Fruit fly (Drosophila melanogaster) whole organism, embryonic: ENCODE data around the gene CG14631.

Experiments used
- CG10431 ChIP-seq: fragments of 200-800 bp; sonication (Bioruptor generic); optimal IDR thresholded peaks from 3 replicates; lab custom pipeline; 2018; ENCODE audit warnings: missing biosample characterization, mild to moderate bottlenecking, missing genetic modification characterization
- CG10543 ChIP-seq: fragments of 200-800 bp; sonication (Bioruptor generic); optimal IDR thresholded peaks from 3 replicates; lab custom pipeline; 2017; ENCODE audit warnings: missing biosample characterization, mild to moderate bottlenecking, missing genetic modification characterization, moderate library complexity
- CG11560 ChIP-seq: fragments of 200-800 bp; sonication (Bioruptor generic); IDR thresholded peaks from 3 replicates; pipeline ENCODE4 v1.3.6; 2022; ENCODE audit warnings: missing biosample characterization, missing genetic modification characterization
- CG12744 ChIP-seq: fragments of 200-800 bp; sonication (Bioruptor generic); optimal IDR thresholded peaks from 2 replicates; lab custom pipeline; 2016; ENCODE audit warnings: missing biosample characterization, missing genetic modification characterization
- CG14965 ChIP-seq: fragments of 200-800 bp; sonication (Bioruptor generic); optimal IDR thresholded peaks from 2 replicates; lab custom pipeline; 2016; ENCODE audit warnings: missing biosample characterization, missing genetic modification characterization, borderline replicate concordance
- CG1602 ChIP-seq: fragments of 200-800 bp; sonication (Bioruptor generic); optimal IDR thresholded peaks from 3 replicates; lab custom pipeline; 2016; ENCODE audit warnings: missing biosample characterization, missing genetic modification characterization
- CG1832 ChIP-seq: fragments of 200-800 bp; sonication (Bioruptor generic); optimal IDR thresholded peaks from 2 replicates; lab custom pipeline; 2017; ENCODE audit warnings: missing biosample characterization, mild to moderate bottlenecking, missing genetic modification characterization, inconsistent platforms
- CG18599 ChIP-seq: fragments of 200-800 bp; sonication (Bioruptor generic); optimal IDR thresholded peaks from 3 replicates; lab custom pipeline; 2017; ENCODE audit warnings: missing biosample characterization, missing genetic modification characterization, mild to moderate bottlenecking, moderate library complexity, missing genetic modification reagents
- CG2116 ChIP-seq: fragments of 200-800 bp; sonication (Bioruptor generic); optimal IDR thresholded peaks from 3 replicates; lab custom pipeline; 2018; ENCODE audit warnings: missing biosample characterization, mild to moderate bottlenecking, missing genetic modification characterization
- CG2875 ChIP-seq: fragments of 200-800 bp; sonication (Bioruptor generic); optimal IDR thresholded peaks from 2 replicates; lab custom pipeline; 2017; ENCODE audit warnings: missing biosample characterization, mild to moderate bottlenecking, missing genetic modification characterization, missing genetic modification reagents
- CG2889 ChIP-seq: fragments of 200-800 bp; sonication (Bioruptor generic); IDR thresholded peaks from 3 replicates; pipeline ENCODE4 v1.3.6; 2022; ENCODE audit warnings: missing biosample characterization, missing genetic modification characterization
- CG31441 ChIP-seq: fragments of 200-800 bp; sonication (Bioruptor generic); IDR thresholded peaks from 2 replicates; pipeline ENCODE4 v1.3.6; 2022; ENCODE audit warnings: missing biosample characterization, missing genetic modification characterization
- CG34224 ChIP-seq: fragments of 200-800 bp; sonication (Bioruptor generic); IDR thresholded peaks from 3 replicates; pipeline ENCODE4 v1.3.6; 2022; ENCODE audit warnings: missing biosample characterization, missing genetic modification characterization; ENCODE audit not compliant: partially characterized antibody
- CG4730 ChIP-seq: fragments of 200-800 bp; sonication (Bioruptor generic); IDR thresholded peaks from 2 replicates; pipeline ENCODE4 v1.3.6; 2022; ENCODE audit warnings: missing biosample characterization, missing genetic modification characterization
- CG5953 ChIP-seq: fragments of 200-800 bp; sonication (Bioruptor generic); IDR thresholded peaks from 2 replicates; pipeline ENCODE4 v1.3.6; 2022; ENCODE audit warnings: missing biosample characterization, missing genetic modification characterization
- CG6272 ChIP-seq: fragments of 200-800 bp; sonication (Bioruptor generic); IDR thresholded peaks from 2 replicates; pipeline ENCODE4 v1.3.6; 2022; ENCODE audit warnings: missing biosample characterization, missing genetic modification characterization
- CG6683 ChIP-seq: fragments of 200-800 bp; sonication (Bioruptor generic); optimal IDR thresholded peaks from 2 replicates; lab custom pipeline; 2017; ENCODE audit warnings: missing biosample characterization, mild to moderate bottlenecking, missing genetic modification characterization, missing genetic modification reagents
- CG7786 ChIP-seq: fragments of 200-800 bp; sonication (Bioruptor generic); optimal IDR thresholded peaks from 2 replicates; lab custom pipeline; 2016; ENCODE audit warnings: missing biosample characterization, missing genetic modification characterization
- CG7987 ChIP-seq: fragments of 200-800 bp; sonication (Bioruptor generic); optimal IDR thresholded peaks from 2 replicates; lab custom pipeline; 2018; ENCODE audit warnings: missing biosample characterization, mild to moderate bottlenecking, missing genetic modification characterization, moderate library complexity
- CG8924 ChIP-seq: fragments of 200-800 bp; optimal IDR thresholded peaks from 3 replicates; lab custom pipeline; 2019; ENCODE audit warnings: missing biosample characterization, mild to moderate bottlenecking, missing genetic modification characterization, moderate library complexity
- D19B ChIP-seq: fragments of 200-800 bp; sonication (Bioruptor generic); optimal IDR thresholded peaks from 2 replicates; lab custom pipeline; 2017; ENCODE audit warnings: missing biosample characterization, mild to moderate bottlenecking, missing genetic modification characterization
- Dip3 ChIP-seq: fragments of 200-800 bp; sonication (Bioruptor generic); optimal IDR thresholded peaks from 3 replicates; lab custom pipeline; 2016; ENCODE audit warnings: missing biosample characterization, missing genetic modification characterization
- Doc2 ChIP-seq: fragments of 200-800 bp; sonication (Bioruptor generic); IDR thresholded peaks from 2 replicates; pipeline ENCODE4 v1.3.6; 2022; ENCODE audit warnings: missing biosample characterization, missing genetic modification characterization
- Dref ChIP-seq: fragments of 200-800 bp; sonication (Bioruptor generic); IDR thresholded peaks from 2 replicates; pipeline ENCODE4 v1.3.6; 2022; ENCODE audit warnings: missing biosample characterization, missing genetic modification characterization
- ERR ChIP-seq: fragments of 200-800 bp; sonication (Bioruptor generic); optimal IDR thresholded peaks from 2 replicates; lab custom pipeline; 2016; ENCODE audit warnings: missing biosample characterization, missing genetic modification characterization
- HLHmδ ChIP-seq: fragments of 200-800 bp; sonication (Bioruptor generic); optimal IDR thresholded peaks from 2 replicates; lab custom pipeline; 2018; ENCODE audit warnings: missing biosample characterization, mild to moderate bottlenecking, missing genetic modification characterization, moderate library complexity
- Oli ChIP-seq: fragments of 200-800 bp; sonication (Bioruptor generic); optimal IDR thresholded peaks from 2 replicates; lab custom pipeline; 2018; ENCODE audit warnings: missing biosample characterization, mild to moderate bottlenecking, missing genetic modification characterization, moderate library complexity
- Optix ChIP-seq: fragments of 200-800 bp; sonication (Bioruptor generic); IDR thresholded peaks from 3 replicates; pipeline ENCODE4 v1.3.6; 2022; ENCODE audit warnings: missing biosample characterization, missing genetic modification characterization
- PHDP ChIP-seq: fragments of 200-800 bp; sonication (Bioruptor generic); optimal IDR thresholded peaks from 3 replicates; lab custom pipeline; 2018; ENCODE audit warnings: missing biosample characterization, mild to moderate bottlenecking, missing genetic modification characterization, moderate library complexity
- Ravus ChIP-seq: fragments of 200-800 bp; sonication (Bioruptor generic); IDR thresholded peaks from 2 replicates; pipeline ENCODE4 v1.3.6; 2022; ENCODE audit warnings: missing biosample characterization, missing genetic modification characterization
- Six4 ChIP-seq: fragments of 200-800 bp; sonication (Bioruptor generic); optimal IDR thresholded peaks from 2 replicates; lab custom pipeline; 2016; ENCODE audit warnings: missing biosample characterization, missing genetic modification characterization
- ab ChIP-seq: fragments of 200-800 bp; sonication (Bioruptor generic); optimal IDR thresholded peaks from 2 replicates; lab custom pipeline; 2016; ENCODE audit warnings: missing biosample characterization, missing genetic modification characterization
- bigmax ChIP-seq: fragments of 200-800 bp; sonication (Bioruptor generic); optimal IDR thresholded peaks from 2 replicates; lab custom pipeline; 2018; ENCODE audit warnings: missing biosample characterization, mild to moderate bottlenecking, missing genetic modification characterization
- chm ChIP-seq: fragments of 200-800 bp; sonication (Bioruptor generic); IDR thresholded peaks from 2 replicates; pipeline ENCODE4 v1.3.6; 2022; ENCODE audit warnings: missing biosample characterization, missing genetic modification characterization
- crol ChIP-seq: fragments of 200-800 bp; sonication (Bioruptor generic); IDR thresholded peaks from 2 replicates; pipeline ENCODE4 v1.3.6; 2022; ENCODE audit warnings: missing biosample characterization, missing genetic modification characterization
- ftz-f1 ChIP-seq: fragments of 200-800 bp; sonication (Bioruptor generic); optimal IDR thresholded peaks from 2 replicates; lab custom pipeline; 2016; ENCODE audit warnings: missing biosample characterization, missing genetic modification characterization
- gsb ChIP-seq: fragments of 200-800 bp; sonication (Bioruptor generic); IDR thresholded peaks from 2 replicates; pipeline ENCODE4 v1.3.6; 2022; ENCODE audit warnings: missing biosample characterization, missing genetic modification characterization
- h ChIP-seq: fragments of >200 bp; optimal IDR thresholded peaks from 2 replicates; lab custom pipeline; 2017
- ind ChIP-seq: fragments of 200-800 bp; sonication (Bioruptor generic); optimal IDR thresholded peaks from 3 replicates; lab custom pipeline; 2016; ENCODE audit warnings: missing biosample characterization, missing genetic modification characterization
- jigr1 ChIP-seq: fragments of 200-800 bp; sonication (Bioruptor generic); IDR thresholded peaks from 3 replicates; pipeline ENCODE4 v1.3.6; 2022; ENCODE audit warnings: missing biosample characterization, missing genetic modification characterization
- kni ChIP-seq: fragments of 200-800 bp; sonication (Bioruptor generic); optimal IDR thresholded peaks from 3 replicates; lab custom pipeline; 2017; ENCODE audit warnings: mild to moderate bottlenecking, missing biosample characterization, missing genetic modification reagents, missing genetic modification characterization
- lmd ChIP-seq: fragments of 200-800 bp; sonication (Bioruptor generic); IDR thresholded peaks from 2 replicates; pipeline ENCODE4 v1.3.6; 2022; ENCODE audit warnings: missing biosample characterization, missing genetic modification characterization
- pita ChIP-seq: fragments of 200-800 bp; sonication (Bioruptor generic); optimal IDR thresholded peaks from 2 replicates; lab custom pipeline; 2017; ENCODE audit warnings: missing biosample characterization, mild to moderate bottlenecking, missing genetic modification characterization
- psq ChIP-seq: fragments of 200-800 bp; sonication (Bioruptor generic); optimal IDR thresholded peaks from 2 replicates; lab custom pipeline; 2017; ENCODE audit warnings: missing biosample characterization, missing genetic modification characterization
- repo ChIP-seq: fragments of 200-800 bp; sonication (Bioruptor generic); optimal IDR thresholded peaks from 2 replicates; lab custom pipeline; 2016; ENCODE audit warnings: missing biosample characterization, missing genetic modification characterization
- tgo ChIP-seq: fragments of 200-800 bp; sonication (Bioruptor generic); IDR thresholded peaks from 3 replicates; pipeline ENCODE4 v1.3.6; 2022; ENCODE audit warnings: missing biosample characterization, missing genetic modification characterization
- tll ChIP-seq, 2 experiments: fragments of 200-800 bp in 1 of 2; fragments of >200 bp in 1 of 2; sonication (Bioruptor generic) in 1 of 2; optimal IDR thresholded peaks; 2 replicates each; lab custom pipeline; 2017 to 2019; ENCODE audit warnings: missing biosample characterization in 2 of 2, missing genetic modification characterization in 2 of 2, mild to moderate bottlenecking in 1 of 2, moderate library complexity in 1 of 2
- tna ChIP-seq: fragments of 200-800 bp; sonication (Bioruptor generic); IDR thresholded peaks from 2 replicates; pipeline ENCODE4 v1.3.6; 2022; ENCODE audit warnings: missing biosample characterization, missing genetic modification characterization; ENCODE audit not compliant: partially characterized antibody
- ttk ChIP-seq: fragments of 200-800 bp; sonication (Bioruptor generic); IDR thresholded peaks from 2 replicates; pipeline ENCODE4 v2.1.2; 2022; ENCODE audit warnings: missing biosample characterization, missing genetic modification characterization
- usp ChIP-seq: fragments of >200 bp; optimal IDR thresholded peaks from 2 replicates; lab custom pipeline; 2017; ENCODE audit warnings: missing biosample characterization, missing genetic modification characterization
- zen2 ChIP-seq: fragments of 200-800 bp; sonication (Bioruptor generic); IDR thresholded peaks from 3 replicates; pipeline ENCODE4 v1.3.6; 2022; ENCODE audit warnings: missing biosample characterization, missing genetic modification characterization; ENCODE audit not compliant: partially characterized antibody

Gene CG14631

DNA sequence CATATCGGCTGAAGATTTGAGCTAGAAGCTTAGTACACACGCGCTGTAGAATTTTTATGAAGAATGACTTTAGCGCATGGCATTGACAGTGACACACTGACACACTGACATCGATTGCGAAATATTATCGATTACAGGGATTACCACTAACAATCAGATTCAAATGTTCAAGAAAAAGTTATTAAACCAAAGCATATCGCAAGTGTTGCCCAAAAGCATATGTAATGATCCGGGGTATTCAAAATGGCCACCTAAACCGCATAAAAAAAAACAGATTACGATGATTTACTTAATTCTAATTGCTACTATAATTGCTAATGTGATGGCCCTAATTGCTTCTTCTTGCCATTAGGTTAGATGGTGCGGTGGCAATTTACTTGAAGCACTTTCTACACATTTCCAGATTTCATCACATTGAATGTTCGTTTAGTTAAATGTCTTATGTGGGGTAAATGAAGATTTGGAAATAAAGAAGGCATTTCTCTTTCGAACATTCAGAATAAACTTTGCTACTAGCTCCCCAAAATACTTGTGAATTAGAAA lies at the start of gene CG14631, which contains the start of gene TfIIA-S-2:
Gene CG14631, plus strand, starts transcription at position 493 of the 543 bp plus-strand sequence.
Gene TfIIA-S-2, minus strand, starts transcription at position 101 of the 543 bp plus-strand sequence.
- TF ChIP-seq bigmax (GFP tag; lab: Kevin White, UChicago), result no peak
- TF ChIP-seq jigr1 (GFP tag; lab: Robert Waterston, UW), result no peak
- no peak for TF ChIP-seq CG31441
- no peak for TF ChIP-seq usp (GFP tag; lab: Kevin White, UChicago)
- TF ChIP-seq CG1602 (GFP tag; lab: Kevin White, UChicago), result no peak
- TF ChIP-seq CG2889, result no peak
- TF ChIP-seq tna (GFP tag; lab: Robert Waterston, UW), result no peak
- TF ChIP-seq CG2116, result no peak
- TF ChIP-seq CG6683 (GFP tag; lab: Kevin White, UChicago), result no peak
- TF ChIP-seq repo (GFP tag; lab: Kevin White, UChicago), result no peak
- TF ChIP-seq Ravus (GFP tag; lab: Robert Waterston, UW), result no peak
- TF ChIP-seq ERR (GFP tag; lab: Kevin White, UChicago), result no peak
- no peak for TF ChIP-seq CG10431 (GFP tag; lab: Kevin White, UChicago)
- no peak for TF ChIP-seq CG5953 (GFP tag; lab: Robert Waterston, UW)
- TF ChIP-seq, all 482 proteins: peak for 0

DNA sequence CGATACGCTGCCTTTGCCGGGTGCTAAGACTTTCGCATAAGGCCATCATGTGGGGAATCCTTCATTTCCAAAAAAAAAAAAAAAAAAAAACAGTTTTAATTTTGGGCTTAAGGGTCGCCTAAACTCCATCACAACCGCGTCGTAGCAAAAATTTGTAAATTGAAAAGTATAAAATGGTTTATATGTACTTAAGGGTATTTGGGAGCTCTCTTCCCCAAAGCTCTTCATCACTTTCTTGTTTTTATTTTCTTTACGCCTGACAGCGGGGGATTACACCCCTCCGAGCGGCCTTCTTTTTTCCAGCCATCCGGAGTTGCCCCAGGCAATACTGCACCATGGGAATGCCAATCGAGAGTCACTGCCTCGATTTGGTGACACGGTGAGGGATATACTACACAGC lies 47.8 kb upstream of the CG14631 start:
- TF ChIP-seq crol, result no peak
- no peak for TF ChIP-seq lmd
- 0 out of 2 replicates have a peak, but pooled peaks have one; percentile 38 for TF ChIP-seq ttk
- TF ChIP-seq zen2 (GFP tag; lab: Robert Waterston, UW), result no peak
- peak; percentile 32 for TF ChIP-seq CG18599 (GFP tag; lab: Kevin White, UChicago)
- no peak for TF ChIP-seq CG11560
- TF ChIP-seq gsb (GFP tag; lab: Robert Waterston, UW), result no peak
- TF ChIP-seq CG1832, result no peak
- no peak for TF ChIP-seq Oli (tag; lab: Kevin White, UChicago)
- TF ChIP-seq ind, result no peak
- TF ChIP-seq CG10543 (GFP tag; lab: Kevin White, UChicago), result no peak
- no peak for TF ChIP-seq Doc2 (GFP tag; lab: Robert Waterston, UW)
- TF ChIP-seq ftz-f1 (GFP tag; lab: Kevin White, UChicago), result no peak
- TF ChIP-seq kni, result no peak
- TF ChIP-seq CG2875 (GFP tag; lab: Kevin White, UChicago), result no peak
- TF ChIP-seq CG14965 (GFP tag; lab: Kevin White, UChicago), result no peak
- no peak for TF ChIP-seq pita (GFP tag; lab: Kevin White, UChicago)
- TF ChIP-seq CG34224, result no peak
- TF ChIP-seq ab (GFP tag; lab: Kevin White, UChicago), result no peak
- no peak for TF ChIP-seq CG7987 (GFP tag; lab: Kevin White, UChicago)
- no peak for TF ChIP-seq psq
- TF ChIP-seq CG7786 (GFP tag; lab: Kevin White, UChicago), result no peak
- no peak for TF ChIP-seq tll (GFP tag; optimal IDR thresholded peaks at IDR 0.05; lab: Kevin White, UChicago)
- no peak for TF ChIP-seq Dip3 (GFP tag; lab: Kevin White, UChicago)
- no peak for TF ChIP-seq Dref (GFP tag; lab: Robert Waterston, UW)
- no peak for TF ChIP-seq tgo (GFP tag; lab: Robert Waterston, UW)
- no peak for TF ChIP-seq chm
- TF ChIP-seq h, result no peak
- no peak for TF ChIP-seq D19B (GFP tag; lab: Kevin White, UChicago)
- no peak for TF ChIP-seq CG8924 (tag; lab: Kevin White, UChicago)
- TF ChIP-seq CG4730 (GFP tag; lab: Robert Waterston, UW), result no peak
- no peak for TF ChIP-seq PHDP
- no peak for TF ChIP-seq CG6272 (GFP tag; lab: Robert Waterston, UW)
- no peak for TF ChIP-seq CG12744
- 0 out of 3 replicates have a peak, but pooled peaks have one; percentile 6 for TF ChIP-seq Optix (GFP tag; lab: Robert Waterston, UW)
- no peak for TF ChIP-seq HLHmδ (GFP tag; lab: Kevin White, UChicago)
- TF ChIP-seq Six4, result no peak
